Fruit fly (Drosophila melanogaster) whole organism: ENCODE measurements around the gene Pop2.

Source experiments
- CG8478 ChIP-seq: fragments of >200 bp; optimal IDR thresholded peaks from 2 replicates; lab custom pipeline; 2018; ENCODE audit warnings: inconsistent platforms
- Dll ChIP-seq: fragments of >200 bp; optimal IDR thresholded peaks from 2 replicates; lab custom pipeline; 2017
- EcR ChIP-seq, 2 experiments: fragments of >200 bp; optimal IDR thresholded peaks; 2 replicates each; lab custom pipeline; 2017; ENCODE audit warnings: missing biosample characterization in 2 of 2, missing genetic modification characterization in 2 of 2, missing genetic modification reagents in 2 of 2
- pan ChIP-seq: fragments of >200 bp; optimal IDR thresholded peaks from 2 replicates; lab custom pipeline; 2017
- psq ChIP-seq: fragments of >200 bp; optimal IDR thresholded peaks from 2 replicates; lab custom pipeline; 2017
- usp ChIP-seq: fragments of >200 bp; optimal IDR thresholded peaks from 2 replicates; lab custom pipeline; 2017; ENCODE audit warnings: missing biosample characterization, missing genetic modification characterization, mixed read lengths

Gene Pop2

DNA sequence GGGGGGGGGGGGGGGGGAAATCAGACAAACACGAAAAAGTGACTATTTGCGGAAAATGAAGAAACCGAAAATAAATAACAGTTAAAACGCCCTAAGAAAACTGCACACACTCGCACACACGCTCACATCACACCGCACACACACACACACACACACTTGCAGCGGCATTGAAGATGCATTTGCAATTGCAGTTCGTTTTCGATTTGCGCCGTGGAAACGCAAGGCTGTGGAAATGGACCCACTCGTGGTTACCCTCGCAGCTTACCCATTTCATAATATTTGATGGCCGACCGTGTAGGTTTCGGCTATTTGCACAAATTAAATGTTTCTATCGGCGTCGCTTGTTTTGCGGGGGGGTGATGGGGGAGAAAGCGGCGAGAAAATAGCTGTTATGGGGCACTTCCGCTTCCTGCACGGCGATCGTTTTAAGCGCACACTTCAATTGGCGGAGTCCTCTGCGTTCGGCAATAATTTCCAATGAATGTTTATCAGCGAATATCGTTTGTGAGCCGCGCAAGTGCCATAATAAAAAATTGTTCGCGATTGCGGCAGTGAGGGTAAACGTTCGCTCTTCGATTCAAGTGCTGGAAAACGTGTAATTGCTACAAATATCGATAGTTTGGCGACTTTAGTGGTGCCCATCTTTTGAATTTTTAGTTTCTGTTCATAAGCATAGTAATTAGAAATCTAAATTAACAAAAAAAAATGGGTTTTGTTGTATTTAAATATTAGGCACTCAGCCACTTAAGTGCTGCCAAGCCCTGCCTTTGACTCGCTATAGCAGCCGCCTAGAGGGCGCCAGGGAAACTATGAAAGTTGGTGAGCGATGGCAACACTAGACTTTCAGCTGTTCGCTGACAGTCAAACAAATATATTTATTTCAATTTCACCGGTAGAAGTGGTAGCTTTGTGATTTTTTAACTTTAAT, at the start of gene Pop2, which contains the start of gene CG6928:
Gene Pop2, minus strand, starts transcription at position 595 of the 928 bp plus-strand sequence.
Gene CG6928, plus strand, starts transcription at position 835 of the 928 bp plus-strand sequence.
- TF ChIP-seq pan (lab: Kevin White, UChicago) (no peak), Dll (no peak), usp (GFP tag; lab: Kevin White, UChicago) (no peak), EcR (GFP tag; optimal IDR thresholded peaks at IDR 0.05; lab: Kevin White, UChicago) (no peak), CG8478 (lab: Kevin White, UChicago) (no peak), psq (lab: Kevin White, UChicago) (no peak)

DNA sequence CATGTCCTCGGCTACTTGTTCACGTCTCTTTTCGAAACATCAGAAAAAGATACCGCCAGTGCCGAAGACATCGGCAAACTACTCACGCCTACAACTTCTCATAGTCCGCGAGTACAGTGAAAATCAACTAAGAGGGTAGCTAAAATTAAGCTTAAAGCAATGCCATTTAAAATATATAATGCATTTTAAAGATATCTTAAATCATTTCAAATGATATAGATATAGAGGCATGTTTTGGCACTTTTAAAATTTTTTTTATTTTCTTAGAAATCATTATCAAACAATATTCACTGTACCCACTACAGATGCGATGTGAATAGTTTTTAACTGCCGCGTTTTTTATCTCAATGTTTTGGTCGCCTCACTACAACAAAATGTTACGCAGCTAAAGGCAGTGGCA, 47.9 kb upstream of the Pop2 start:
- TF ChIP-seq usp (GFP tag; lab: Kevin White, UChicago) (no peak), EcR (GFP tag; optimal IDR thresholded peaks at IDR 0.05; lab: Kevin White, UChicago) (no peak), CG8478 (lab: Kevin White, UChicago) (no peak), Dll (no peak), pan (lab: Kevin White, UChicago) (no peak), psq (lab: Kevin White, UChicago) (no peak)

DNA sequence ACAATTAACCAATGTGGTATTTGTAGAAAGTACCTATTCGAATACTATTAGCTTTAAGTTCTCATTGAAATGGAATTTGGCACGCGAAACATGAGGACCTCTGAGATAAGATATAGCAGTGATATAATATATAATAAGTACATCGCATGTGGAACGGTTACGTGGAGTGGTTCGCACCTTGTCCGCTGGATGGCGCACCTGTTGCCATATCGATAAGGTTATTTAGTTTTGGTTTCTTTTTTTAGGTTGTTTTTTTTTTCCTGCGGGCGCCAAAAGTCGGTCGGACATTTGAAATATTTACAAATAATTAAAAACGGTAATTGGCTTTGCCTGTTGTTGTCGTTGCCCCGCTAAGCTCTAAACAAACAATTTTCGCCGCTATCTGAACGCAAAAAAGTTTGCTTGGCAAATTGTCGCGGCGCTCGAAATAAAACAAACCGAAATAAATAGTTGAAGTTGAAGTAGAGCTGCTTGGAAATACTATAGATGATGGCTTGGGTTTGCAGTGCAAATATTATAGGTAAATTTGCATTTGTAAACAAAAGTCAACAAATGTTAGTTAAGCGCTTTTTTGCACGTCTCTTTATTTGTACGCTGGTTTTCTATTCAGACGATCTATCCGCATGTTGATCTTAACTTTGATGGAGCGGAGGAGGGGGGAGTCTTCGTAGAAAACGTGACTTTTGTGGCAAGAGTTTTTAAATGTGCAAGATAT, 47.0 kb upstream of the Pop2 start:
- no peak for TF ChIP-seq pan (lab: Kevin White, UChicago)
- no peak for TF ChIP-seq usp (GFP tag; lab: Kevin White, UChicago)
- no peak for TF ChIP-seq psq (lab: Kevin White, UChicago)
- no peak for TF ChIP-seq CG8478 (lab: Kevin White, UChicago)
- TF ChIP-seq EcR (GFP tag; optimal IDR thresholded peaks at IDR 0.05; lab: Kevin White, UChicago): no peak
- no peak for TF ChIP-seq Dll

DNA sequence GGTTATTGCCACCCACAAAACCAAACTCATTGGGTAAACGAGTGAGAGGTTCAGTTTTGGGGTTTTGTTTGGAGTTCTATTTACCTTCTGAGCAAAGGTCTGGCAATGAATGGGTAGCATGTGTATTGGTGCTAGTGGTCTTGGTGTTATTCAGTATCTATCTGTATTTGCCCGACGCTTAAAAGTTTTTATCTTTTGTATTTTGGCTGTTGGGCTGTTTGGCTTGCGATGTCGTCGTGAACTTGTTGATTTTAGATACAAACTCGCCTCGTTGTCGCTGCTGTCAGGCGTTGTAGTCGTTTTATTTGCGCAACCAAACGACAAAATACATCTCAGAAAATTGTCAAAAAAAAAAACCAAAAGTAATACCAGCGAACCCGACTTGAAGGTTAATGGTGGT, 42.7 kb upstream of the Pop2 start:
- TF ChIP-seq CG8478 (lab: Kevin White, UChicago): no peak
- TF ChIP-seq pan (lab: Kevin White, UChicago): no peak
- TF ChIP-seq psq (lab: Kevin White, UChicago): no peak
- TF ChIP-seq usp (GFP tag; lab: Kevin White, UChicago): no peak
- TF ChIP-seq EcR (GFP tag; optimal IDR thresholded peaks at IDR 0.05; lab: Kevin White, UChicago): no peak
- no peak for TF ChIP-seq Dll

DNA sequence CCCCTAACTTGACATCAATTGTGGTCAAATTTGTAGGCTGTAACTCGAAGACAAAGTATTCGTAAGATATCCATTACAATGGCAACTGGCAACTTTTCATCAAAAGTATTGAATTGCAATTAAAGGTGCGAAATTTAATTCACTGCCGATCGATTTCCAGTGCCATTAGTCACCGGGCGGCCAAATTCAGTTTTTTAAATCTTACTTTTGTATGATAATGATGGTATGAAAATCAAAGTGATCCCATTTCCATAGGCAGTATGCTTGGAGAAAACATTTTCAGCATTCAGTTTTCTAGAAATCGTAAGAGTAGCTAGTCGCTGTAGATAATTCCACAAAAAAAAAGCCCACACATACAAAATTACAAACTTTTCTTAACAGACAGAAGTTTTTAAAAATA, 41.6 kb upstream of the Pop2 start, which contains the start of gene CG43638:
Gene CG43638, plus strand, starts transcription at position 301 of the 400 bp plus-strand sequence.
- no peak for TF ChIP-seq CG8478 (lab: Kevin White, UChicago)
- TF ChIP-seq psq (lab: Kevin White, UChicago): no peak
- no peak for TF ChIP-seq pan (lab: Kevin White, UChicago)
- no peak for TF ChIP-seq EcR (GFP tag; optimal IDR thresholded peaks at IDR 0.05; lab: Kevin White, UChicago)
- no peak for TF ChIP-seq usp (GFP tag; lab: Kevin White, UChicago)
- no peak for TF ChIP-seq Dll

DNA sequence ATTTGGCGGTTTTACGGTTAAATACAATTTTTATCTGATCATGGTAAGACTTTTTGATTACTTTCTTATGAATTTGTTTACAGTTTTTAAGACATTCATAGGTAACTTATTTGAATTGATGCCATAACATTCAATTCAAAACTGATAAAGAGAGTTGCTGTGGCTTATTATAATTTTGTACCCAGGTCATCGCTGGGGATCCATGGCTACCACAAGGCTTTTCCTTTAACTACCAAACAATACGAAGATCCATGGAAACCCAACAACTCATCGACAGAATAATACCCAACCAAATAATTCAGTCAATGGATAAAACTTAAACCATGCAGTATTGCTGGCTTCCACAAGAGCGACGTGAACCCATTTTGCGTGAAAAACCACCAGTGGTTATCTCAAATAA, 39.4 kb upstream of the Pop2 start, which contains the start of gene CG6793:
Gene CG6793, plus strand, starts transcription at position 301 of the 400 bp plus-strand sequence.
- TF ChIP-seq usp (GFP tag; lab: Kevin White, UChicago) (no peak), psq (lab: Kevin White, UChicago) (no peak), CG8478 (lab: Kevin White, UChicago) (no peak), Dll (no peak), pan (lab: Kevin White, UChicago) (no peak), EcR (GFP tag; optimal IDR thresholded peaks at IDR 0.05; lab: Kevin White, UChicago) (no peak)

DNA sequence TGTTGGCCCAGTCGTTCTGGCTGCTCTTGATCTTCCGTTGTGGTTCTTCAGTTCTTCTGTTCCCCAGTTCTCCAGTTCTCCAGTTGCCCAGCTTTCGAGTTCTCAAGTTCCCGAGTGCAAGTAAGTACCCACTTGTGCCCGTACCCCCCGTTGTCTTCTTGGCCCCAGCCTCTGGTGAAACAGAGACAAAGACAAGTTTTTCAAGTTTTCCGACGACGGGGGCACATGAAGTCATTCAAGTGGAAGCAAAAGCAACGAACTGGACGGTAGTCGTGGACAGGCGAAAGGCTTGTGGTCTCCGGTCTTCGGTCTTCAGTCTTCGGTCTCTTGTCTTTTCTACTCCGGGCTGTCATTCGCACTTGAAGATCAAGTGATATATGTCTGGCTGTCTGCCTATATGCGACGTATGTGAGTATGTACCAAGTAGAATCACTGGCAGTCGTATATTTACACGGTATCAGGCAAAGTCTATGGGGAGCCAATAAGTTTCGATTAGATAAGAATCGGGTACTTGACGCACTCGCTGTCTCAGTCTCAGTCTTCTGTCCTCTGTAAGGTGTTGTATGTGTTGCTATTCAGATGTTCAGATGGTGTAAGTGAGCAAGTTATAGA, 37.7 kb upstream of the Pop2 start:
- TF ChIP-seq Dll (no peak), psq (lab: Kevin White, UChicago) (no peak), usp (GFP tag; lab: Kevin White, UChicago) (no peak), CG8478 (lab: Kevin White, UChicago) (no peak), pan (lab: Kevin White, UChicago) (no peak), EcR (GFP tag; optimal IDR thresholded peaks at IDR 0.05; lab: Kevin White, UChicago) (peak in 1 of 2 experiments; percentile 70)

DNA sequence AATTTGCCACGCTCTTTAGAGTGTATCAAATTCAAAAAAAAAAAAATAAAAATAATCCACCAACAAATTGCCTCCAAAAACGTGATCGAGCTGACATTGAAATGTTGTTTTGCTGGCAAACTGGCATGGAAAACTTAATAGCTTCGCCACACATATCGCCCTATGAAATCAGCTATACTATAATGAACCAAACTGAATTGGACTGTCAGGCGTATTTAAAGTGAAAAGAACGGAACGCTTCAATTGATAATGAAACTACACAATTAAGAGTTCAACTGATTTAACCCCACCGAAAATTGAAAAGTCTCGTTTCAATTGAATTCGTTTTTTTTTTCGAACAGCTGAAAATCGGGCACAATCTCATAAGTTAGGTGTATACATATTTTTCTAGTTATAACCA, 36.4 kb upstream of the Pop2 start:
- no peak for TF ChIP-seq usp (GFP tag; lab: Kevin White, UChicago)
- TF ChIP-seq CG8478 (lab: Kevin White, UChicago): no peak
- no peak for TF ChIP-seq EcR (GFP tag; optimal IDR thresholded peaks at IDR 0.05; lab: Kevin White, UChicago)
- no peak for TF ChIP-seq psq (lab: Kevin White, UChicago)
- TF ChIP-seq Dll: no peak
- no peak for TF ChIP-seq pan (lab: Kevin White, UChicago)

DNA sequence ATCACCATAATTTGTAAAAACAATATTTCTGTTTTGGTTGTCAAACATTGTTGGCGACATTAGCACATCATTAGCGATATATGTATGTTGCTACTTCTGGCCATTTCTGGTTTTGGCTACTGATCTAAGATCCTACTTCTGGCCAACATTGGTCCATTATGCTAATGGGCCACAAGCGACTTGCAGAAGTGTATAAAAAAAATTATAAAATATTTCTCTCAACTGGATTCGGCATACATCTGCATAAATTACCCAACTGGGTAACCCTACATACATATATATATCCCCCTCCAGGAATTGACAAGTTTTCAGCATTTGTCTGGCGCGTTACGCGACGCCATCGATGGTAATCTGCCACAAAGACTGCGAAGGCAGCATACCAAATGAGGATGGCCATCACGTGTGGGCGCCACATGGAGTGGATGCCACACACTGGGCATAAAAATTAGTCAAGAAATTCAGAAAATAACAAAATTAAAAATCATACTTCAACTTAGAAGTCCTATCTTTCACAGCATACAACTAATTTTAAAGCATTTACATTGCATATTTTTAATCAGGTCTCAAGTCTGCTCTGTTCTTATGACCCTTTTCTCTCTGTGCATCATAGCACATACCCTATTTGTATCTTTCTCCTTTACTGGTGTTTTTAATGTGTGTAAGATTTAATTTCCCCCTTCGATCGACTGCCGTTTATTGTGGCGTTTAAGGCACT, 34.9 kb upstream of the Pop2 start:
- TF ChIP-seq psq (lab: Kevin White, UChicago) (no peak), pan (lab: Kevin White, UChicago) (no peak), Dll (no peak), CG8478 (lab: Kevin White, UChicago) (no peak), usp (GFP tag; lab: Kevin White, UChicago) (no peak), EcR (GFP tag; optimal IDR thresholded peaks at IDR 0.05; lab: Kevin White, UChicago) (no peak)

DNA sequence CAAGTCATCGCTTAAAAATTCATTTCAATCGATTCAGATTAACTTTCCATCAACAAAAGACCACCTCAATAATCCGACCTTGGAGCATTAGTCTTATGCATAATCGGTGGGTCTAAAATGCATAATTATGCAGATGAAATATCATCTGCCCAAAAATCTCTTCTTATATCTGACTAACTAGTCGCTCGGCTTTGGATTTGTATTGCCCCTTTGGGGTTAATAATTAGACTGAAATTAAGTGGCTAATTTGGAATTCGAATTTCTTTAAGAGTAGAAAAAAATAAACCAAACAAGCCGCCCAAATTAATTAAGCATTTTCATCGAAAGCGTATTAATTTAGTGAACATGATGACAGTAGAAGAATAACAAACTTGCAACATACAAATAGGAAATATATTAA, 33.9 kb upstream of the Pop2 start:
- TF ChIP-seq pan (lab: Kevin White, UChicago): no peak
- TF ChIP-seq CG8478 (lab: Kevin White, UChicago): no peak
- no peak for TF ChIP-seq usp (GFP tag; lab: Kevin White, UChicago)
- TF ChIP-seq psq (lab: Kevin White, UChicago): no peak
- TF ChIP-seq EcR (GFP tag; optimal IDR thresholded peaks at IDR 0.05; lab: Kevin White, UChicago): no peak
- TF ChIP-seq Dll: no peak
